Worm (Caenorhabditis elegans): ENCODE measurements around the gene T09A12.8.

DNA sequence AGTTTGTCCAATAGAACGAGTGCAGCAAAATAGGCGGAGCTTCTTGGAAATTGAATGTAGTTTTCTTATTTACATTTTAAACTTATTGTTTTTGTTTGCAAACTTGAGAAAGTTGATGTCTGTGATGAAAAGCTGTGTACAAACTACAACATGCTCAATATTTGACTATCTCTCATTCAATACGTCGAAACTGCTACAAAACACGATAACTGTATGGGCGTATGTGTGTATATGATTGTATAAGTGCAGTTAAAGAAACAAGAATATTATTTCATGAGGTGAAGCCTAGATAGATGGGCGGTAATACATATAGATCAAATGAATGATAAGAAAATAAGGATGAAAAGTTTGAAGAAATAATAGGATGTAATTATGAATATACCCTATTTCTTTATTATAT lies 3.9 kb downstream of the T09A12.8 start:
- TF ChIP-seq unc-62 (GFP tag; optimal IDR thresholded peaks at IDR 0.05) (no peak), ceh-82 (tag; optimal IDR thresholded peaks at IDR 0.05) (no peak), nhr-12 (tag; optimal IDR thresholded peaks at IDR 0.05) (no peak), snpc-4 (tag; optimal IDR thresholded peaks at IDR 0.05) (no peak), aly-2 (tag; optimal IDR thresholded peaks at IDR 0.05) (no peak), nhr-11 (tag; optimal IDR thresholded peaks at IDR 0.05) (no peak), lin-39 (tag; optimal IDR thresholded peaks at IDR 0.05) (no peak), skn-1 (tag; optimal IDR thresholded peaks at IDR 0.05) (no peak), ztf-11 (tag; optimal IDR thresholded peaks at IDR 0.05) (no peak)
